Fruit fly (Drosophila melanogaster) ovary, adult (tissue): ENCODE results near the gene betaggt-I.

Experiments used
- CG17801 ChIP-seq: fragments of 200-800 bp; optimal IDR thresholded peaks from 2 replicates; lab custom pipeline; 2019; ENCODE audit warnings: missing biosample characterization, mild to moderate bottlenecking, missing genetic modification characterization, moderate library complexity; ENCODE audit not compliant: partially characterized antibody

The betaggt-I gene

DNA sequence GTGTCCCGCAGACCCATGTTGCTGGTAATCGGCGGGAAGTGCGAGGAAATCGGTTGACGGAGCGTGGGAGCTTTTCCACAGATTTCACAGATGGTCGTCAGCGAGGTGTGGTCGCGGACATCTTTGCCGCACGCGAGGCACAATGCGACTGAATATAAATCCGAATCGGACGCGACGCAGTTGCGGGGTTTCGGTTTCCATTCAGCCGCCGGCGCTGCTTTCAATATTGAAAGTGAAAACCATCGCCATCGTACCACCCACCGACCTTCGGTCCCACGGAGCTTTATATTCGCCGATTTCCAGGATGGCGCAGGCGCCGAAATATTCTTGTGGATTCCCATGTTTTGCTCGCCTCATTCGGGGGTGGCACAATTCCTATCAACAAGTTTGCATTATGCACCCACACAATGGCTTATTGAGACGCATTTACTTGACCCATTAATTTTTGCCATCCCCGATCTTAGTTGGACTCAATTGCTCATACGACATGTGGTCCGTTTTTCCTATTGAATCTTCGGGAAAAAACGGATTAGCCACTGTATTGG, 9.0 kb upstream of the betaggt-I start, which contains the start of gene hoe2:
Gene hoe2, minus strand, starts transcription at position 126 of the 545 bp plus-strand sequence.
- no peak for TF ChIP-seq CG17801 (GFP tag; lab: Kevin White, UChicago)

DNA sequence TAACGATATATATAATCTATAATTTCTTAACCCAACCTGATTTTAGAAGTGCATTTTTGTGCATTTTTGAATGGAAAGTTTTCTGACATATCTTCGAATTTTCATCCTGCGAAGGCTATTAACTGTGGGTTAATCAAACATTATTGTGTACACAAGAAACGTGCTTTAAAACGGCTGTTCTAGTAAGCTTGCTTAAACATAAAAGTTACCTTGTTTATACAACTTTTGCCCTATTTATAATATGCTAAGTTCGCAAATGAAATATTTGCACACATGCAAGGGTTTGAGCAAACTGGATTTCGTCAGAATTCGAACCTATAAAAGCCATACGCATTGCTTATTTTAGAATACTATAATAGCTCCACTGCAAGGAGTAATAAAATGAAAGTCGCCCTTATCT, 8.3 kb upstream of the betaggt-I start, which contains the start of gene Sgs1:
Gene Sgs1, plus strand, starts transcription at position 350 of the 400 bp plus-strand sequence.
- TF ChIP-seq CG17801 (GFP tag; lab: Kevin White, UChicago): no peak

DNA sequence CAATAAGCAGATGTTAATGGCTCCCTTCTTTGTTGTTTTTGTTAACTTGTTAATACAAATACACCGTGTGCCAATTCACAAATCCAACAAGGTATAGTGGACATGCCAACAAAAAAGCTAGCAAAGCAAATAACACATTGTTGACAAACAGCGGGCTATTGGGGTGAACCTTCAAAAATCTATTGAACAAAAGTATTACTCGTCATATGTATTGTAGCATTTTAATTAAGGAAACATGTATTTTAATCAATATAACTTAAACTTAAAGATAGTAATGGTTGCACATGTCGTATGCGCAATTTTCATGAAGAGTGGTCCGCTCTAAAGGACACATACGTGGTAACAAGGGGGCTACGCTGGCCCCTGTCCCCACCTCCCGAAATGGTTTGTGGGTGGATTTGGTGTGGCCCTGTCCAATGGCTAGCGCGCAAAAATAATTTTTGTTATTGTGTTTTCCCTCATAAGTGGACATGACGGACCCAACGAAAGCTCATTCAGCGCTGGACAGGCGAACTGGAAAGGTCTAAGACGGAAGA, 3.1 kb upstream of the betaggt-I start, which contains the start of gene synr:
Gene synr, plus strand, starts transcription at position 486 of the 536 bp plus-strand sequence.
- no peak for TF ChIP-seq CG17801 (GFP tag; lab: Kevin White, UChicago)

DNA sequence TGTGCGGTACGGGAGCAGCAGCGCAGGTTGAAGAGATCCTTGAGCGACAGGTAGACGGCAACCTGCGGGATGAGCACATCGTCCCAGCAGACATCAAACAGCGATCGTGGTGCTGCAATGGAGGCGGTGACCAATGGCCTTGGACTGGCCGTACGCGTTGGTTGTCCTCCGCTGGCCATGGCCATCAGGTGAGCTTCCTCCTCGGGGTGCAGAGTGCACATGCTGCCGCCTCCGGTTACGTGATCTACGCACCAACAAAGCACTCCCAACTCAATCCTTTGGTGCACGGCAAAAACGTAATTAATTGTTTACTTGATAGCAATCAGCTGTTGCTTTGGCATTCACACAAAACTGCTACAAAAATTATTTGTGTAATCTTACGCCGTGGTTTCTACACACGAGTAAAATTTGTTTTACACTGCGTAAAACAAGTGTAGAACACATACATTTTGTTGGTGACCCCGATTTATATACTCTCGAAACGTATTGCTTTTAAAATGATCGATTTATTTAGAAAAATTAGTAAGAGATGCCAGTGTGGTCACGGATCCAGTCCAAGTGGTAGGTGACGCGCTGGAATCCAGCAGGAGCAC, 4.2 kb downstream of the betaggt-I start, which contains the start of gene jet:
Gene jet, minus strand, starts transcription at position 332 of the 593 bp plus-strand sequence.
- TF ChIP-seq CG17801 (GFP tag; lab: Kevin White, UChicago): no peak

DNA sequence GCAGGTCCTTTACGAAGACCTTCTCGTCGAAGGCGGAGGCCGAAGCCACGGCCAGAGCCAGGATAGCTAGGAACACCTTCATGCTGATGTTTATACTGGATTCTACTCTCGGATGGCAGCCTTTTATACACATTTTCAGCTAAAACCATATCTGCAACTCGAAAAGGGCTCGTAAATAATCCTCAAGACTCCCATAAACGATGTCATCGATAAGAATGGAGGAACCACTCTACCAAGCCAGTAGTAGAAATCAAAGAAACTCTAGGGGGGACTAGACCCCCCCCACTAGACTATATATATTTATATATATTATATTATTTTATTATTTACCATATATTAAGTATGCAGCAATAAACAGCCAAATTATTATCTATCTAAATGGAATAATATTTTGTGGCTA, 5.3 kb downstream of the betaggt-I start, which contains the start of gene Jon25Biii:
Gene Jon25Biii, minus strand, starts transcription at position 101 of the 400 bp plus-strand sequence.
- TF ChIP-seq CG17801 (GFP tag; lab: Kevin White, UChicago): no peak

DNA sequence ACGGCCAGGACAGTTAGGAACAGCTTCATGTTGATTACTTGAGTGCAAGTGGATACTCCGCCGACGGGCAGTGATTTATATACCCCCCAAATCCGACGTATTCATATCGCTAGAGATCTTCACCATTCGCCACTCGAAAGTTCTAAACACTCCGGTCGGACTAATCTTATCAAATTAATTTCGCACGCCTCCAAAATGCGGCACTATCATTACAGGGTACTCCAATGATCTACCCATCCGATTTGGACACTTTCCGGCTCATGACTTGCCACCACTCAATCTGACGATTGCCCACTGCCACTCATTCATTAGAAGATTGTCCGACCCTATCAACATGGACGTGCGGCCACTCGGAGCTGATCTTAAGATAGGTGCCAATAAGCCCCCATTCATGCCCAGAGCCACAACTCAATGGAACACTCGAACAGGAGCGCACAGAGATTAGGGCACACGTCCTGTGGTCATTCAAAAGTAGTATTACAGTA, 7.7 kb downstream of the betaggt-I start, which contains the start of gene Jon25Bii:
Gene Jon25Bii, minus strand, starts transcription at position 51 of the 485 bp plus-strand sequence.
- TF ChIP-seq CG17801 (GFP tag; lab: Kevin White, UChicago): no peak

DNA sequence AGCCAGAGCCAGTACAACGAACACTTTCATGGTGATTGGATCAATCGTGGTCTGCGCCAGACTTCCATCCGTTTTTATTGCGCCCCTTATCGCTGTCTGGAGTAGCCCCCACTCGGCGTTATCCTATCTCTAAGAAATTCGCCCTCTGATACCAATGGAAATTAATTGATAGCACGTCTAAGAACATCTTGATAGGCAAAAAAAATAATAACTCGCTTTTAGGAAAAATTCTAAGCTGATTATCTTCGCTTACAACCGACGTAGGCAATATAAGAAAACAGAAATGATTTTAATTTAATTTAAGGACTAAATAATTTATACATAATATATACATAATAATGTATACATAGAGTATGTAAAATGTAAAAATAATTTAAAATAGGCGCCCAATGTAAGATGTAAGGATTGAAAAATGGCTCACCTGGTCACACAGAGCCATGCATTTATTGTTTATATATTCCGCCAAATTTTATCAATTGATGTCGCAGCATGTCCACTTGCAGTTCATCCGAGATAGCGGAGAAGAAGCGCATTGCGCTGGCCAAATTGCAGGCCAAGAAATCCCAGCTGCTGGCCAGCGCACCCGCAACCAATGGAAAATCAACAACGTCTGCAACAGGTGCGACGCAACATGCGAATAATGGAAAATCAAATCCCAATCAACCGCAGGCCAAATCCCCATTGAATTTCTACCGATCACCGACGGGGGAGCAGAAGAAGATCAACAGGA, 9.9 kb downstream of the betaggt-I start, which contains the start of the genes Jon25Bi and Marcal1:
Gene Jon25Bi, minus strand, starts transcription at position 51 of the 730 bp plus-strand sequence.
Gene Marcal1, plus strand, starts transcription at position 416 of the 730 bp plus-strand sequence.
- no peak for TF ChIP-seq CG17801 (GFP tag; lab: Kevin White, UChicago)

DNA sequence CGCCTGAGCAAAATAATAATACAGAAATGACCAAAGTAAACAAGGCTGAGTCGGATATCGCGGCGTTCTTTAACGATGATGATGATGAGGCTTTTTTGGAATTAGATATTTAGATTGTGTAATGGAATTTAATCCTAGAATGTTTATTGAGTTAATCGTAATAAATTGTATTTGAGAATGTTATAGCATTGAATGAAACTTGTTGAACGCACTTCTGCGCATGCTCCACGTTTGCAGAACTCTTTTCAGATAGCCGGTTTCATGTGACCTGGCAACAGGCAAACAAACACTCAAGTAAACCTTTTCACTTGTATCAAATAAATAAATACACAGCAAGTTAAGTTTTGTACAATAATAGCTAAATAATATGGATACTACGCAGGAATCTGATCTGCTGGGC, 12.7 kb downstream of the betaggt-I start, which contains the start of gene CG34124:
Gene CG34124, plus strand, starts transcription at position 301 of the 400 bp plus-strand sequence.
- TF ChIP-seq CG17801 (GFP tag; lab: Kevin White, UChicago): no peak

DNA sequence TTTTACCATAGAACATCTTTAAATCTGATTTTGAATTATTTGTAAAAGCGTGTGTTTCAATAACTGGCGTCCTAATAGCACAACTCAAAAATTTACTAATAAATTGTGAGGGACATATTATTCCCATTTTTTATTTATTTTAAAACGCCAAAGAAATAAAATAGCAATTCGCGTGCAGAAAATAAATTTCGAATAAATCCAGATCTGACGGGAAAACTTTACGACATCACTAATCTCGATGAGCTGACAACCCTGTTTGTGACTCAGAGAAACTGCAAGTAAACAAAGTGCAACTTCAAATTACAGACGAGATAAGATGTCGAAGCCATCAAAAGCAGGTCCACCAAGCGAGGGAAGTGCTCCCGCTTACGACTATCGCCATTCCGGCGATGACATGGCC, 20.0 kb downstream of the betaggt-I start, which contains the start of gene CG34125:
Gene CG34125, plus strand, starts transcription at position 254 of the 400 bp plus-strand sequence.
- TF ChIP-seq CG17801 (GFP tag; lab: Kevin White, UChicago): peak; percentile 13

DNA sequence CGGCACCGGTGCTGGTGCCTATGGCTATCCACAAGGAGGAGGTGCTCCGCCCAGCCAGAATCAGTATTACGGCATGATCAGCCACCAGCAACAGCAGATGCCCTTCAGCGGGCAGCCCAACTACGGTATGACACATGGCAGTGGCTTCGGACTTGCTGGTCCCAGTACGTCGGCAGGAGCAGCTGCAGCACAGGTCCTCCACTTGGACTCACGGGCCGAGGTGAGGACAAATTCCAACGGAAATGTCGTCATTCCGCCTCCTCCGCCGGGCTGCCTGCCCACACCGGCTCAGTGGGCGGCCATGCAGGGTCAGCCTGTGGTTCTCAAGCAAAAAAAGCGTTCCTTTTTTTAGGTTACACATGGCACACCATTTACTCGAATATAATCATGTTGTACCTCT, 20.5 kb downstream of the betaggt-I start:
- no peak for TF ChIP-seq CG17801 (GFP tag; lab: Kevin White, UChicago)

DNA sequence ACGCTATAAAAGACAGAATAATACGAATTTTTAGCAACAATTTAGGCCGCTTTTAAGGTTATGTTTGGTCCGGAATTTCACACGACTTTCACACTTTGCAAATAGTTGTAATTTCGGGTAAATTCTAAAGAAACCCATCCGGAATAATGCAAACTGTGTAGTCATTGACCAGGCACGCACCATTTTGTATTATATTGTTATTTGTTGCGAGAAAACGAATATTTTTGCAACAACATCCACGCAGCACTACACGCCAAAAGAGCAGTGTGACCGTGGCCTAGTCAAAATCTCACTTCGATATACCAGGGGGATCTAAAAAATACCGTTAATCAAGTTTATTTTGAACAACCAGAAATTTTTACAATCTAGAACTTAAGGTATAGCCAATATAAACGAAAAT, 22.1 kb downstream of the betaggt-I start, which contains the start of gene eIF3i:
Gene eIF3i, minus strand, starts transcription at position 265 of the 400 bp plus-strand sequence.
- TF ChIP-seq CG17801 (GFP tag; lab: Kevin White, UChicago): no peak

DNA sequence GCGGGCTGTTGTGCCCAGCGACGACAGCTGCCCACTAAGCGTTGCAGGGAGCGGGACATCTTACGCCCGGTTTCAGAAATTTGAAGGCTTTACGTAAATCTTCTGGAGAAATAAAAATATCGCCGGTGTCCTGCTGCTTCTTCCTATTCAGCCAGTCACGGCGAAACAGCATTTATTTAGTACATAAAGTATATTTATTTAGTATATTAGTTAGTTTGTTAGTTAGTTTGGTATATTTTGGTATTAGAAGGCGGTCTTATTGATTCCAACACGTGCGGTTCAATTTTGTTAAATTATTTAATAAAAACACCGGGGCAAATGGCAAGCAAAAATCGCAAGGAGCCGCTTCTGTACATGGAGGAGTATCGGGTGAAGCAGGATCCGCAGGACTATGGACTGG, 23.4 kb downstream of the betaggt-I start, which contains the start of the genes Scox and Polr1C:
Gene Scox, minus strand, starts transcription at position 169 of the 400 bp plus-strand sequence.
Gene Polr1C, plus strand, starts transcription at position 238 of the 400 bp plus-strand sequence.
- no peak for TF ChIP-seq CG17801 (GFP tag; lab: Kevin White, UChicago)

DNA sequence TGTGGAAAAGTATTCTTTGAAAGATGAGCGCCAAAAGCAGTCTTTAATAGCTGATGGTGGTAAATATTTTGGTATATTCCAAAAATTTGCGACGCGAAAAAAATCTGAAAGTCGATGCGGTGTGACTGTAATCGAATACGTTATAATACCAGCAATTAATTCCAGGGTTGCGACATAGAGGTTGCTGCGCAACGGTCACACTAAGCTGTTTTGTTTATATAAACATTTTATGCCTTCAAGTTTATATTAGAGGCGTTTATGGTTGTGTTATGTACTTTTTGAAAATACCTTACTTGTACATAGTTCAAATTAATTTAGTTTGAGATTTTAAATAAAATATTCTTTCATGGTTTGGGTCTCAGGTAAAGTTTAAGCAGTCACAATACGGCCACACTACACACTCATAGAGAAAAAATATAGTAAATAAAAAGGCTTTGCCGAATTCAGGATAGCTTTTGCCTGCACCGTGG, 26.0 kb downstream of the betaggt-I start, which contains the start of gene CG14043:
Gene CG14043, plus strand, starts transcription at position 374 of the 470 bp plus-strand sequence.
- peak; percentile 7 for TF ChIP-seq CG17801 (GFP tag; lab: Kevin White, UChicago)
